Worm (Caenorhabditis elegans): ENCODE results near the gene irld-64.

- TF ChIP-seq nhr-28 (tag; optimal IDR thresholded peaks at IDR 0.05) (no peak), nhr-237 (tag; optimal IDR thresholded peaks at IDR 0.05) (no peak), lin-1 (GFP tag; IDR thresholded peaks at IDR 0.05) (no peak), lin-39 (tag; optimal IDR thresholded peaks at IDR 0.05) (no peak), ztf-11 (tag; optimal IDR thresholded peaks at IDR 0.05) (no peak), attf-4 (tag; optimal IDR thresholded peaks at IDR 0.05) (no peak), lir-3 (tag; optimal IDR thresholded peaks at IDR 0.05) (no peak)
Observed at ce11 chrII:2955656-2956115, 25.3 kb upstream of the irld-64 start, which contains the start of gene irld-48.
